Worm (Caenorhabditis elegans) whole organism, midembryonic: Measurements from ENCODE around the gene acp-7.

Experiments used
- klf-2 ChIP-seq: fragments of 200-800 bp; sonication (Bioruptor generic); conservative IDR thresholded peaks from 2 replicates; pipeline ENCODE4 v1.3.6; 2022; ENCODE audit warnings: missing genetic modification reagents, missing genetic modification characterization, missing compliant biosample characterization
- med-1 ChIP-seq: sonication (generic microtip); optimal IDR thresholded peaks from 2 replicates; lab custom pipeline; 2017; ENCODE audit warnings: missing genetic modification characterization, mild to moderate bottlenecking, missing compliant biosample characterization, antibody characterized with exemption, missing genetic modification reagents; ENCODE audit not compliant: insufficient read depth

- no peak for TF ChIP-seq med-1
- TF ChIP-seq klf-2 (GFP tag; lab: Robert Waterston, UW), result no peak
These were observed 6.6 kb upstream of the acp-7 start, which contains the start of gene dlc-5 for ce11 chrIV:6438051-6438450.
